Worm (Caenorhabditis elegans): ENCODE measurements around the gene M117.6.

M117.6 gene

ce11 chrIV:11858142-11858541 lies 30.2 kb upstream of the M117.6 start, which contains the start of gene let-92:
Gene let-92, plus strand, starts transcription at chrIV:11858442.
- TF ChIP-seq nhr-11 (tag; optimal IDR thresholded peaks at IDR 0.05) (no peak), aly-2 (tag; optimal IDR thresholded peaks at IDR 0.05) (no peak), lin-13 (GFP tag; optimal IDR thresholded peaks at IDR 0.05) (no peak), lin-11 (tag; optimal IDR thresholded peaks at IDR 0.05) (no peak)

- TF ChIP-seq sem-4 (tag; optimal IDR thresholded peaks at IDR 0.05) (no peak), mbf-1 (tag; optimal IDR thresholded peaks at IDR 0.05) (no peak), dmd-4 (tag; optimal IDR thresholded peaks at IDR 0.05) (no peak), sma-9 (GFP tag; optimal IDR thresholded peaks at IDR 0.05) (peak; percentile 72), sma-9 (tag; optimal IDR thresholded peaks at IDR 0.05) (no peak), unc-55 (GFP tag; optimal IDR thresholded peaks at IDR 0.05) (peak; percentile 93), nhr-6 (tag; optimal IDR thresholded peaks at IDR 0.05) (peak; percentile 16), nhr-10 (tag; optimal IDR thresholded peaks at IDR 0.05) (no peak), crh-2 (tag; optimal IDR thresholded peaks at IDR 0.05) (peak; percentile 58), mab-5 (tag; optimal IDR thresholded peaks at IDR 0.05) (peak; percentile 42), ZK546.5 (tag; optimal IDR thresholded peaks at IDR 0.05) (no peak), mdl-1 (tag; optimal IDR thresholded peaks at IDR 0.05) (peak in 1 of 2 experiments; percentile 55), lsy-2 (tag; optimal IDR thresholded peaks at IDR 0.05) (peak; percentile 38 to 78), nhr-11 (tag; optimal IDR thresholded peaks at IDR 0.05) (no peak), nhr-25 (tag; optimal IDR thresholded peaks at IDR 0.05) (peak; percentile 2), unc-39 (tag; optimal IDR thresholded peaks at IDR 0.05) (no peak), F13H6.1 (tag; optimal IDR thresholded peaks at IDR 0.05) (peak; percentile 78), aly-2 (tag; optimal IDR thresholded peaks at IDR 0.05) (no peak), Y55F3AM.14 (GFP tag; optimal IDR thresholded peaks at IDR 0.05) (peak; percentile 43), ama-1 (optimal IDR thresholded peaks at IDR 0.05) (no peak), peb-1 (tag; optimal IDR thresholded peaks at IDR 0.05) (no peak), elt-3 (tag; optimal IDR thresholded peaks at IDR 0.05) (no peak), ztf-4 (tag; optimal IDR thresholded peaks at IDR 0.05) (no peak), elt-1 (tag; optimal IDR thresholded peaks at IDR 0.05) (no peak), nhr-77 (tag; optimal IDR thresholded peaks at IDR 0.05) (no peak), ceh-16 (tag; optimal IDR thresholded peaks at IDR 0.05) (no peak), R02D3.7 (tag; optimal IDR thresholded peaks at IDR 0.05) (no peak), nhr-21 (tag; optimal IDR thresholded peaks at IDR 0.05) (no peak), lin-39 (tag; optimal IDR thresholded peaks at IDR 0.05) (no peak), C34F6.9 (tag; optimal IDR thresholded peaks at IDR 0.05) (peak; percentile 91), nhr-12 (tag; optimal IDR thresholded peaks at IDR 0.05) (no peak), nhr-23 (tag; optimal IDR thresholded peaks at IDR 0.05) (no peak), skn-1 (tag; optimal IDR thresholded peaks at IDR 0.05) (no peak), snpc-4 (tag; optimal IDR thresholded peaks at IDR 0.05) (peak; percentile 56), ceh-82 (tag; optimal IDR thresholded peaks at IDR 0.05) (no peak), unc-62 (GFP tag; optimal IDR thresholded peaks at IDR 0.05) (no peak), ztf-11 (tag; optimal IDR thresholded peaks at IDR 0.05) (no peak), ztf-1 (GFP tag; conservative IDR thresholded peaks at IDR 0.05) (no peak), sma-3 (GFP tag; optimal IDR thresholded peaks at IDR 0.05) (peak; percentile 26), nhr-237 (tag; optimal IDR thresholded peaks at IDR 0.05) (no peak), fos-1 (tag; optimal IDR thresholded peaks at IDR 0.05) (peak; percentile 46), lin-11 (tag; optimal IDR thresholded peaks at IDR 0.05) (peak; percentile 92), blmp-1 (tag; optimal IDR thresholded peaks at IDR 0.05; ENCODE audit: insufficient read depth) (no peak), lin-13 (GFP tag; optimal IDR thresholded peaks at IDR 0.05) (peak; percentile 77), alr-1 (tag; optimal IDR thresholded peaks at IDR 0.05) (no peak), nhr-129 (tag; optimal IDR thresholded peaks at IDR 0.05) (peak; percentile 94), gmeb-1 (tag; optimal IDR thresholded peaks at IDR 0.05) (no peak), zag-1 (tag; optimal IDR thresholded peaks at IDR 0.05) (peak; percentile 90), egl-27 (tag; optimal IDR thresholded peaks at IDR 0.05) (peak; percentile 60)
Observed at ce11 chrIV:11857159-11857565, 29.2 kb upstream of the M117.6 start.
